Worm (Caenorhabditis elegans) whole organism, L4 larva: ENCODE data around the gene cam-1.

ENCODE experiments used
- aha-1 ChIP-seq: fragments of 150-350 bp; peaks from one replicate; lab custom pipeline; 2014; ENCODE audit warnings: missing biosample characterization, missing genetic modification characterization
- lin-39 ChIP-seq: fragments of 150-350 bp; optimal IDR thresholded peaks from 2 replicates; lab custom pipeline; 2014; ENCODE audit warnings: missing biosample characterization, missing genetic modification reagents, missing genetic modification characterization

cam-1 gene

ce11 chrII:9246648-9247047, 63.5 kb downstream of the cam-1 start, which contains the start of gene T26C5.5:
Gene T26C5.5, minus strand, starts transcription at chrII:9246748.
- no peak for TF ChIP-seq lin-39 (tag; lab: Kevin White, UChicago)
- peak; percentile 16 for TF ChIP-seq aha-1 (tag; lab: Kevin White, UChicago)
- TF ChIP-seq, all 104 proteins: peak for 1
